Fruit fly (Drosophila melanogaster) whole organism, embryonic: ENCODE data around the gene CG12256.

Source experiments
- Ada2b ChIP-seq: fragments of 200-800 bp; sonication (Bioruptor generic); IDR thresholded peaks from 2 replicates; pipeline ENCODE4 v1.3.6; 2022; ENCODE audit warnings: missing biosample characterization, missing genetic modification characterization
- Asciz ChIP-seq: fragments of 200-800 bp; sonication (Bioruptor generic); optimal IDR thresholded peaks from 2 replicates; lab custom pipeline; 2017; ENCODE audit warnings: missing biosample characterization, mild to moderate bottlenecking, missing genetic modification characterization, missing genetic modification reagents
- Atf3 ChIP-seq: fragments of 200-800 bp; sonication (Bioruptor generic); optimal IDR thresholded peaks from 3 replicates; lab custom pipeline; 2016; ENCODE audit warnings: missing biosample characterization, missing genetic modification characterization
- Awh ChIP-seq: fragments of 200-800 bp; sonication (Bioruptor generic); IDR thresholded peaks from 2 replicates; pipeline ENCODE4, ENCODE4 v1.3.6; 2022; ENCODE audit warnings: missing biosample characterization, missing genetic modification characterization
- CG12942 ChIP-seq: fragments of 200-800 bp; sonication (Bioruptor generic); optimal IDR thresholded peaks from 3 replicates; lab custom pipeline; 2016; ENCODE audit warnings: missing biosample characterization, missing genetic modification characterization
- CG14050 ChIP-seq: fragments of 200-800 bp; sonication (Bioruptor generic); IDR thresholded peaks from 3 replicates; pipeline ENCODE4 v1.3.6; 2022; ENCODE audit warnings: missing biosample characterization, missing genetic modification characterization
- CG15479 ChIP-seq: fragments of 200-800 bp; sonication (Bioruptor generic); optimal IDR thresholded peaks from 3 replicates; lab custom pipeline; 2019; ENCODE audit warnings: missing biosample characterization, mild to moderate bottlenecking, missing genetic modification characterization, moderate library complexity
- CG16863 ChIP-seq: fragments of 200-800 bp; sonication (Bioruptor generic); optimal IDR thresholded peaks from 3 replicates; lab custom pipeline; 2016; ENCODE audit warnings: missing biosample characterization, missing genetic modification characterization
- CG17802 ChIP-seq: fragments of 200-800 bp; sonication (Bioruptor generic); optimal IDR thresholded peaks from 2 replicates; lab custom pipeline; 2018; ENCODE audit warnings: missing biosample characterization, mild to moderate bottlenecking, missing genetic modification characterization, moderate library complexity
- CG30403 ChIP-seq: fragments of 200-800 bp; sonication (Bioruptor generic); optimal IDR thresholded peaks from 3 replicates; lab custom pipeline; 2016; ENCODE audit warnings: missing biosample characterization, missing genetic modification characterization
- CG3065 ChIP-seq: fragments of 200-800 bp; sonication (Bioruptor generic); optimal IDR thresholded peaks from 2 replicates; lab custom pipeline; 2016; ENCODE audit warnings: missing biosample characterization, missing genetic modification characterization
- CG6272 ChIP-seq: fragments of 200-800 bp; sonication (Bioruptor generic); IDR thresholded peaks from 2 replicates; pipeline ENCODE4 v1.3.6; 2022; ENCODE audit warnings: missing biosample characterization, missing genetic modification characterization
- CG7271 ChIP-seq: fragments of 200-800 bp; sonication (Bioruptor generic); optimal IDR thresholded peaks from 2 replicates; lab custom pipeline; 2018; ENCODE audit warnings: missing biosample characterization, mild to moderate bottlenecking, missing genetic modification characterization, moderate library complexity
- CG7357 ChIP-seq: fragments of 200-800 bp; sonication (Bioruptor generic); IDR thresholded peaks from 3 replicates; pipeline ENCODE4 v1.3.6; 2022; ENCODE audit warnings: missing biosample characterization, missing genetic modification characterization
- CG8944 ChIP-seq: fragments of 200-800 bp; sonication (Bioruptor generic); optimal IDR thresholded peaks from 3 replicates; lab custom pipeline; 2016; ENCODE audit warnings: missing biosample characterization, missing genetic modification characterization
- CG9797 ChIP-seq: fragments of 200-800 bp; sonication (Bioruptor generic); optimal IDR thresholded peaks from 3 replicates; lab custom pipeline; 2018; ENCODE audit warnings: missing biosample characterization, mild to moderate bottlenecking, missing genetic modification characterization
- Camta ChIP-seq: fragments of 200-800 bp; sonication (Bioruptor generic); optimal IDR thresholded peaks from 2 replicates; lab custom pipeline; 2016; ENCODE audit warnings: missing biosample characterization, missing genetic modification characterization
- CrebB ChIP-seq: fragments of 200-800 bp; sonication (Bioruptor generic); optimal IDR thresholded peaks from 3 replicates; lab custom pipeline; 2018; ENCODE audit warnings: missing biosample characterization, mild to moderate bottlenecking, missing genetic modification characterization
- D19A ChIP-seq: fragments of 200-800 bp; optimal IDR thresholded peaks from 3 replicates; lab custom pipeline; 2019; ENCODE audit warnings: missing biosample characterization, mild to moderate bottlenecking, missing genetic modification characterization, moderate library complexity
- Fer1 ChIP-seq: fragments of 200-800 bp; sonication (Bioruptor generic); optimal IDR thresholded peaks from 2 replicates; lab custom pipeline; 2017; ENCODE audit warnings: missing biosample characterization, mild to moderate bottlenecking, missing genetic modification characterization
- Hand ChIP-seq: fragments of 200-800 bp; sonication (Bioruptor generic); optimal IDR thresholded peaks from 2 replicates; lab custom pipeline; 2017; ENCODE audit warnings: mild to moderate bottlenecking, missing biosample characterization, missing genetic modification reagents, missing genetic modification characterization
- Hmr ChIP-seq: fragments of 200-800 bp; sonication (Bioruptor generic); optimal IDR thresholded peaks from 3 replicates; lab custom pipeline; 2017; ENCODE audit warnings: mild to moderate bottlenecking, missing biosample characterization, missing genetic modification reagents, missing genetic modification characterization
- Hr39 ChIP-seq: fragments of >200 bp; optimal IDR thresholded peaks from 2 replicates; lab custom pipeline; 2017
- Med ChIP-seq: fragments of 200-800 bp; sonication (Bioruptor generic); peaks from one replicate; lab custom pipeline; 2016; ENCODE audit warnings: missing biosample characterization, missing genetic modification characterization, mild to moderate bottlenecking, inconsistent platforms, moderate library complexity
- Nf-YC ChIP-seq: fragments of 200-800 bp; optimal IDR thresholded peaks from 3 replicates; lab custom pipeline; 2019; ENCODE audit warnings: missing biosample characterization, mild to moderate bottlenecking, missing genetic modification characterization, moderate library complexity
- Scr ChIP-seq: fragments of 200-800 bp; sonication (Bioruptor generic); IDR thresholded peaks from 2 replicates; pipeline ENCODE4 v1.3.6; 2022; ENCODE audit warnings: missing biosample characterization, missing genetic modification characterization; ENCODE audit not compliant: partially characterized antibody
- Tbp ChIP-seq: fragments of >200 bp; optimal IDR thresholded peaks from 2 replicates; lab custom pipeline; 2018; ENCODE audit warnings: missing biosample characterization, missing genetic modification characterization
- Trl ChIP-seq, 3 experiments: fragments of >200 bp in 2 of 3; fragments of 200-800 bp in 1 of 3; sonication (Bioruptor generic) in 1 of 3; optimal IDR thresholded peaks; 2 replicates in 1 of 3; 3 replicates in 2 of 3; lab custom pipeline; 2016 to 2017; ENCODE audit warnings: missing biosample characterization in 1 of 3, missing genetic modification characterization in 1 of 3
- ato ChIP-seq: fragments of 200-800 bp; sonication (Bioruptor generic); IDR thresholded peaks from 2 replicates; pipeline ENCODE4 v1.3.6; 2022; ENCODE audit warnings: missing biosample characterization, missing genetic modification characterization; ENCODE audit not compliant: partially characterized antibody
- bigmax ChIP-seq: fragments of 200-800 bp; sonication (Bioruptor generic); optimal IDR thresholded peaks from 2 replicates; lab custom pipeline; 2018; ENCODE audit warnings: missing biosample characterization, mild to moderate bottlenecking, missing genetic modification characterization
- br ChIP-seq: fragments of >200 bp; optimal IDR thresholded peaks from 2 replicates; lab custom pipeline; 2017
- chn ChIP-seq: fragments of 200-800 bp; sonication (Bioruptor generic); optimal IDR thresholded peaks from 2 replicates; lab custom pipeline; 2016; ENCODE audit warnings: missing biosample characterization, missing genetic modification characterization
- croc ChIP-seq: fragments of 200-800 bp; sonication (Bioruptor generic); conservative IDR thresholded peaks from 3 replicates; pipeline ENCODE4 v1.3.6; 2022; ENCODE audit warnings: missing biosample characterization, missing genetic modification characterization
- crol ChIP-seq: fragments of 200-800 bp; sonication (Bioruptor generic); IDR thresholded peaks from 2 replicates; pipeline ENCODE4 v1.3.6; 2022; ENCODE audit warnings: missing biosample characterization, missing genetic modification characterization
- crp ChIP-seq, 2 experiments: fragments of 200-800 bp; sonication (Bioruptor generic); optimal IDR thresholded peaks; 2 replicates in 1 of 2; 3 replicates in 1 of 2; lab custom pipeline; 2017; ENCODE audit warnings: missing biosample characterization in 2 of 2, missing genetic modification characterization in 2 of 2, mild to moderate bottlenecking in 1 of 2, moderate library complexity in 1 of 2
- dm ChIP-seq: fragments of 200-800 bp; sonication (Bioruptor generic); optimal IDR thresholded peaks from 3 replicates; lab custom pipeline; 2016; ENCODE audit warnings: missing biosample characterization, missing genetic modification characterization
- esg ChIP-seq: fragments of 200-800 bp; sonication (Bioruptor generic); conservative IDR thresholded peaks from 2 replicates; pipeline ENCODE4 v1.3.6; 2022; ENCODE audit warnings: missing biosample characterization, missing genetic modification characterization
- fd3F ChIP-seq: fragments of 200-800 bp; sonication (Bioruptor generic); optimal IDR thresholded peaks from 2 replicates; lab custom pipeline; 2018; ENCODE audit warnings: missing biosample characterization, mild to moderate bottlenecking, missing genetic modification characterization, moderate library complexity
- hb ChIP-seq: fragments of 200-800 bp; sonication (Bioruptor generic); IDR thresholded peaks from 3 replicates; pipeline ENCODE4 v1.3.6; 2022; ENCODE audit warnings: missing biosample characterization, missing genetic modification characterization; ENCODE audit not compliant: partially characterized antibody
- inv ChIP-seq: fragments of 200-800 bp; sonication (Bioruptor generic); IDR thresholded peaks from 2 replicates; pipeline ENCODE4 v1.3.6; 2022; ENCODE audit warnings: missing biosample characterization, missing genetic modification characterization; ENCODE audit not compliant: partially characterized antibody
- jumu ChIP-seq: fragments of 200-800 bp; sonication (Bioruptor generic); optimal IDR thresholded peaks from 3 replicates; lab custom pipeline; 2016; ENCODE audit warnings: missing biosample characterization, missing genetic modification characterization
- kah ChIP-seq: fragments of 200-800 bp; sonication (Bioruptor generic); optimal IDR thresholded peaks from 2 replicates; lab custom pipeline; 2018; ENCODE audit warnings: missing biosample characterization, mild to moderate bottlenecking, missing genetic modification characterization
- oc ChIP-seq: fragments of 200-800 bp; sonication (Bioruptor generic); optimal IDR thresholded peaks from 2 replicates; lab custom pipeline; 2018; ENCODE audit warnings: missing biosample characterization, mild to moderate bottlenecking, missing genetic modification characterization, moderate library complexity
- scrt ChIP-seq: fragments of 200-800 bp; sonication (Bioruptor generic); optimal IDR thresholded peaks from 2 replicates; lab custom pipeline; 2018; ENCODE audit warnings: missing biosample characterization, mild to moderate bottlenecking, missing genetic modification characterization, moderate library complexity
- sd ChIP-seq: fragments of 200-800 bp; sonication (Bioruptor generic); optimal IDR thresholded peaks from 3 replicates; lab custom pipeline; 2018; ENCODE audit warnings: missing biosample characterization, mild to moderate bottlenecking, missing genetic modification characterization, moderate library complexity
- sug ChIP-seq: fragments of 200-800 bp; optimal IDR thresholded peaks from 2 replicates; lab custom pipeline; 2019; ENCODE audit warnings: missing biosample characterization, mild to moderate bottlenecking, missing genetic modification characterization, moderate library complexity
- trh ChIP-seq: fragments of 200-800 bp; sonication (Bioruptor generic); optimal IDR thresholded peaks from 2 replicates; lab custom pipeline; 2016; ENCODE audit warnings: missing biosample characterization, missing genetic modification characterization
- ttk ChIP-seq: fragments of 200-800 bp; sonication (Bioruptor generic); IDR thresholded peaks from 2 replicates; pipeline ENCODE4 v2.1.2; 2022; ENCODE audit warnings: missing biosample characterization, missing genetic modification characterization
- twi ChIP-seq: fragments of 200-800 bp; optimal IDR thresholded peaks from 2 replicates; lab custom pipeline; 2019; ENCODE audit warnings: missing biosample characterization, mild to moderate bottlenecking, missing genetic modification characterization, moderate library complexity
- wek ChIP-seq: fragments of 200-800 bp; sonication (Bioruptor generic); optimal IDR thresholded peaks from 3 replicates; lab custom pipeline; 2018; ENCODE audit warnings: missing biosample characterization, mild to moderate bottlenecking, missing genetic modification characterization, moderate library complexity

CG12256 gene

dm6 chr3R:12221366-12221916 is 4.7 kb downstream of the CG12256 start, which contains the start of gene CG4860 (continued):
- TF ChIP-seq Atf3 (GFP tag; lab: Kevin White, UChicago) (peak; percentile 75), twi (tag; lab: Kevin White, UChicago) (no peak), crp (GFP tag; optimal IDR thresholded peaks at IDR 0.05; lab: Kevin White, UChicago) (peak in 1 of 2 experiments; percentile 61), Hr39 (lab: Kevin White, UChicago) (no peak), CG15479 (GFP tag; lab: Kevin White, UChicago) (no peak), inv (GFP tag; lab: Robert Waterston, UW) (no peak), CG6272 (peak; percentile 80), CG7357 (GFP tag; lab: Robert Waterston, UW) (peak; percentile 71), Nf-YC (peak; percentile 78), Asciz (GFP tag; lab: Kevin White, UChicago) (no peak), Ada2b (peak; percentile 87), scrt (GFP tag; lab: Kevin White, UChicago) (peak; percentile 71), Med (GFP tag; lab: Kevin White, UChicago) (peak; percentile 98), fd3F (peak; percentile 85), sug (tag; lab: Kevin White, UChicago) (peak; percentile 86), CrebB (tag; lab: Kevin White, UChicago) (peak; percentile 52), CG17802 (tag; lab: Kevin White, UChicago) (no peak), Awh (GFP tag; lab: Robert Waterston, UW) (peak; percentile 69; the same call in 1 of the 2 replicates), Trl (optimal IDR thresholded peaks at IDR 0.05; lab: Kevin White, UChicago) (no peak), Trl (GFP tag; optimal IDR thresholded peaks at IDR 0.05; lab: Kevin White, UChicago) (peak; percentile 92), hb (no peak), CG8944 (GFP tag; lab: Kevin White, UChicago) (peak; percentile 84), Camta (peak; percentile 82), Hand (peak; percentile 50), croc (GFP tag; lab: Robert Waterston, UW) (peak; percentile 23; the same call in 1 of the 3 replicates), CG30403 (peak; percentile 95), Scr (GFP tag; lab: Robert Waterston, UW) (no peak), chn (GFP tag; lab: Kevin White, UChicago) (peak; percentile 80), Tbp (GFP tag; lab: Kevin White, UChicago) (no peak), ato (GFP tag; lab: Robert Waterston, UW) (no peak), crol (no peak), jumu (peak; percentile 85), sd (tag; lab: Kevin White, UChicago) (no peak), CG12942 (peak; percentile 80), CG9797 (no peak), Fer1 (GFP tag; lab: Kevin White, UChicago) (no peak), wek (GFP tag; lab: Kevin White, UChicago) (peak; percentile 43), oc (tag; lab: Kevin White, UChicago) (no peak), kah (GFP tag; lab: Kevin White, UChicago) (peak; percentile 63), Hmr (GFP tag; lab: Kevin White, UChicago) (peak; percentile 93), CG3065 (GFP tag; lab: Kevin White, UChicago) (peak; percentile 66), trh (GFP tag; lab: Kevin White, UChicago) (peak; percentile 36), CG16863 (GFP tag; lab: Kevin White, UChicago) (peak; percentile 84), esg (peak; percentile 79), CG14050 (GFP tag; lab: Robert Waterston, UW) (peak; percentile 75), ttk (GFP tag; lab: Robert Waterston, UW) (peak; percentile 83), D19A (peak; percentile 75), CG7271 (peak; percentile 20), br (lab: Kevin White, UChicago) (no peak), dm (GFP tag; lab: Kevin White, UChicago) (peak; percentile 65), bigmax (GFP tag; lab: Kevin White, UChicago) (no peak)
